Fruit fly (Drosophila melanogaster): ENCODE results near the gene Dyro.

Dyro gene

DNA sequence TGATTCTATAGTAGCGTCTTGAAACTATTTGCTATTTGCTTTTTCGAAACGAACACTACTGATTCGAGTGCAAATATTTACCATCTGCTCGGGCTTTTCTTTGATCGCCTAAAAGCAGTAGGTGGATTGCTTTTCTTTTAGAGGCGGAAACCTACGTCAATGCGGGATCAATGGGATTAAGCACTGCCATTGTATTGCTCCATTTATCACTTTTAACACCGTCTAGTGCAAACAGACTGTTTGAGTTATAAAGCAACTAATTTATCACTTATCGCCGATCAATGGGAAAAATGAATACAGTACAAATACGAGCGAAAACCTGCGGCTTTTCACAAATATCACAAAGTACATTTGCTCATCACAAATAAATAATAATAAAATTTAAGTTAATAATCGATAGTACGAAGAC, 9.1 kb downstream of the Dyro start (continued):
- TF ChIP-seq Xrp1 (GFP tag; IDR thresholded peaks at IDR 0.05) (peak; percentile 45), CG4404 (GFP tag; IDR thresholded peaks at IDR 0.05) (no peak), CG31388 (GFP tag; optimal IDR thresholded peaks at IDR 0.05) (no peak), CG7786 (GFP tag; optimal IDR thresholded peaks at IDR 0.05) (no peak), Deaf1 (tag; optimal IDR thresholded peaks at IDR 0.05) (no peak), CG16815 (GFP tag; optimal IDR thresholded peaks at IDR 0.05) (no peak), br (optimal IDR thresholded peaks at IDR 0.05) (no peak), prd (optimal IDR thresholded peaks at IDR 0.05) (no peak), prd (GFP tag; IDR thresholded peaks at IDR 0.05) (no peak), Ssrp (tag; optimal IDR thresholded peaks at IDR 0.05) (no peak), CG10543 (GFP tag; optimal IDR thresholded peaks at IDR 0.05) (no peak), psq (GFP tag; optimal IDR thresholded peaks at IDR 0.05) (no peak), schlank (tag; optimal IDR thresholded peaks at IDR 0.05) (peak; percentile 58), CG6765 (GFP tag; optimal IDR thresholded peaks at IDR 0.05) (no peak), CG12104 (GFP tag; optimal IDR thresholded peaks at IDR 0.05) (no peak), gsb (GFP tag; IDR thresholded peaks at IDR 0.05) (no peak), Hr39 (optimal IDR thresholded peaks at IDR 0.05) (no peak), CG14860 (GFP tag; IDR thresholded peaks at IDR 0.05; ENCODE audit: partially characterized antibody) (no peak), amos (GFP tag; IDR thresholded peaks at IDR 0.05; ENCODE audit: partially characterized antibody) (no peak), aop (GFP tag; IDR thresholded peaks at IDR 0.05) (no peak), zfh1 (GFP tag; IDR thresholded peaks at IDR 0.05) (0 out of 3 replicates have a peak, but pooled peaks have one; percentile 15), lab (GFP tag; optimal IDR thresholded peaks at IDR 0.05) (peak; percentile 57), CG13624 (GFP tag; optimal IDR thresholded peaks at IDR 0.05) (no peak), ken (GFP tag; IDR thresholded peaks at IDR 0.05) (no peak), CG1603 (tag; optimal IDR thresholded peaks at IDR 0.05) (peak; percentile 35), Fer3 (tag; optimal IDR thresholded peaks at IDR 0.05) (peak; percentile 30), dmrt99B (tag; optimal IDR thresholded peaks at IDR 0.05) (no peak), CG31224 (GFP tag; IDR thresholded peaks at IDR 0.05) (no peak), HLHmδ (GFP tag; optimal IDR thresholded peaks at IDR 0.05) (no peak), CG3281 (GFP tag; optimal IDR thresholded peaks at IDR 0.05) (peak; percentile 25), CG15011 (GFP tag; optimal IDR thresholded peaks at IDR 0.05) (peak; percentile 21), dpn (GFP tag; optimal IDR thresholded peaks at IDR 0.05) (peak in 1 of 2 experiments; percentile 11), CG3995 (GFP tag; optimal IDR thresholded peaks at IDR 0.05) (no peak), esg (GFP tag; conservative IDR thresholded peaks at IDR 0.05) (no peak), Spps (tag; optimal IDR thresholded peaks at IDR 0.05) (no peak), Nf-YC (tag; optimal IDR thresholded peaks at IDR 0.05) (no peak), Kr (GFP tag; optimal IDR thresholded peaks at IDR 0.05) (peak; percentile 3), az2 (GFP tag; optimal IDR thresholded peaks at IDR 0.05) (no peak), ara (GFP tag; IDR thresholded peaks at IDR 0.05) (0 out of 2 replicates have a peak, but pooled peaks have one; percentile 15), D (optimal IDR thresholded peaks at IDR 0.05) (no peak), D (GFP tag; optimal IDR thresholded peaks at IDR 0.05) (no peak), odd (GFP tag; optimal IDR thresholded peaks at IDR 0.05) (peak; percentile 15), CG17359 (tag; optimal IDR thresholded peaks at IDR 0.05) (no peak), ATbp (GFP tag; optimal IDR thresholded peaks at IDR 0.05) (peak; percentile 55), CG12236 (GFP tag; optimal IDR thresholded peaks at IDR 0.05) (no peak), cad (GFP tag; optimal IDR thresholded peaks at IDR 0.05) (no peak), CG10274 (GFP tag; optimal IDR thresholded peaks at IDR 0.05) (no peak), CG3847 (GFP tag; IDR thresholded peaks at IDR 0.05) (no peak), eve (GFP tag; optimal IDR thresholded peaks at IDR 0.05) (no peak), CG2712 (tag; optimal IDR thresholded peaks at IDR 0.05) (no peak), CG30403 (GFP tag; optimal IDR thresholded peaks at IDR 0.05) (no peak), pb (GFP tag; optimal IDR thresholded peaks at IDR 0.05) (peak; percentile 13), Rfx (GFP tag; IDR thresholded peaks at IDR 0.05) (no peak; the same call in 1 of the 2 replicates)

Measured in whole organism, embryonic.